Worm (Caenorhabditis elegans) whole organism, early embryonic: ENCODE measurements around the gene ceh-31.

Experiments
- ama-1 ChIP-seq: fragments of 150-350 bp; optimal IDR thresholded peaks from 2 replicates; lab custom pipeline; 2014
- ceh-13 ChIP-seq: fragments of 200-800 bp; sonication (Bioruptor generic); optimal IDR thresholded peaks from 2 replicates; lab custom pipeline; 2018; ENCODE audit warnings: mild to moderate bottlenecking, missing genetic modification characterization, missing compliant biosample characterization
- ets-7 ChIP-seq: sonication (generic microtip); optimal IDR thresholded peaks from 2 replicates; lab custom pipeline; 2016; ENCODE audit warnings: missing genotype, missing genetic modification characterization, missing compliant biosample characterization
- tbx-11 ChIP-seq: fragments of 200-800 bp; sonication (Bioruptor generic); IDR thresholded peaks from 2 replicates; pipeline ENCODE4 v1.3.6; 2022; ENCODE audit warnings: missing genetic modification characterization, missing compliant biosample characterization

- TF ChIP-seq tbx-11, result no peak
- TF ChIP-seq ceh-13 (GFP tag; lab: Kevin White, UChicago), result no peak
- no peak for TF ChIP-seq ama-1
- no peak for TF ChIP-seq ets-7
Observed at ce11 chrX:3119606-3120005, 49.4 kb upstream of the ceh-31 start.
